Fruit fly (Drosophila melanogaster) whole organism, embryonic: ENCODE results near the gene Gr28a.

Experiments used
- CG10462 ChIP-seq: fragments of 200-800 bp; sonication (Bioruptor generic); optimal IDR thresholded peaks from 2 replicates; lab custom pipeline; 2016; ENCODE audit warnings: missing biosample characterization, missing genetic modification characterization
- CG17328 ChIP-seq: fragments of 200-800 bp; sonication (Bioruptor generic); IDR thresholded peaks from 2 replicates; pipeline ENCODE4 v1.3.6; 2022; ENCODE audit warnings: missing biosample characterization, missing genetic modification characterization
- CG17361 ChIP-seq: fragments of 200-800 bp; sonication (Bioruptor generic); IDR thresholded peaks from 3 replicates; pipeline ENCODE4 v1.3.6; 2022; ENCODE audit warnings: missing biosample characterization, missing genetic modification characterization
- CG34376 ChIP-seq: fragments of 200-800 bp; sonication (Bioruptor generic); optimal IDR thresholded peaks from 2 replicates; lab custom pipeline; 2018; ENCODE audit warnings: missing biosample characterization, mild to moderate bottlenecking, missing genetic modification characterization
- CG7745 ChIP-seq: fragments of 200-800 bp; sonication (Bioruptor generic); optimal IDR thresholded peaks from 2 replicates; lab custom pipeline; 2018; ENCODE audit warnings: missing biosample characterization, mild to moderate bottlenecking, missing genetic modification characterization, moderate library complexity
- CG8944 ChIP-seq: fragments of 200-800 bp; sonication (Bioruptor generic); optimal IDR thresholded peaks from 3 replicates; lab custom pipeline; 2016; ENCODE audit warnings: missing biosample characterization, missing genetic modification characterization
- Deaf1 ChIP-seq: fragments of 200-800 bp; optimal IDR thresholded peaks from 3 replicates; lab custom pipeline; 2019; ENCODE audit warnings: missing biosample characterization, mild to moderate bottlenecking, missing genetic modification characterization, moderate library complexity
- E2f1 ChIP-seq: fragments of 200-800 bp; sonication (Bioruptor generic); IDR thresholded peaks from 2 replicates; pipeline ENCODE4 v1.3.6; 2022; ENCODE audit warnings: missing biosample characterization, missing genetic modification characterization
- Side ChIP-seq: fragments of 200-800 bp; sonication (Bioruptor generic); optimal IDR thresholded peaks from 2 replicates; lab custom pipeline; 2016; ENCODE audit warnings: missing biosample characterization, missing genetic modification characterization
- ato ChIP-seq: fragments of 200-800 bp; sonication (Bioruptor generic); IDR thresholded peaks from 2 replicates; pipeline ENCODE4 v1.3.6; 2022; ENCODE audit warnings: missing biosample characterization, missing genetic modification characterization; ENCODE audit not compliant: partially characterized antibody
- mld ChIP-seq: fragments of 200-800 bp; sonication (Bioruptor generic); IDR thresholded peaks from 3 replicates; pipeline ENCODE4 v1.3.6; 2022; ENCODE audit warnings: missing biosample characterization, missing genetic modification characterization; ENCODE audit not compliant: partially characterized antibody

- TF ChIP-seq CG34376 (GFP tag; lab: Kevin White, UChicago) (no peak), CG10462 (no peak), ato (GFP tag; lab: Robert Waterston, UW) (no peak), CG17361 (no peak), CG17328 (GFP tag; lab: Robert Waterston, UW) (no peak), CG7745 (tag; lab: Kevin White, UChicago) (no peak), mld (GFP tag; lab: Robert Waterston, UW) (no peak), Deaf1 (tag; lab: Kevin White, UChicago) (no peak), CG8944 (GFP tag; lab: Kevin White, UChicago) (no peak), E2f1 (GFP tag; lab: Robert Waterston, UW) (peak; percentile 36; the same call in 1 of the 2 replicates), Side (GFP tag; lab: Kevin White, UChicago) (no peak)
Observed at dm6 chr2L:7442929-7443328, 11.1 kb downstream of the Gr28a start.
